Worm (Caenorhabditis elegans) whole organism, L4 larva: ENCODE results near the gene M70.2.

Experiments used
- F10B5.3 ChIP-seq: sonication (generic microtip); optimal IDR thresholded peaks from 2 replicates; lab custom pipeline; 2016; ENCODE audit warnings: mild to moderate bottlenecking, missing genetic modification characterization, missing compliant biosample characterization
- F37D6.2 ChIP-seq: sonication (generic microtip); optimal IDR thresholded peaks from 2 replicates; lab custom pipeline; 2016; ENCODE audit warnings: mild to moderate bottlenecking, missing genetic modification characterization, missing compliant biosample characterization
- F44E2.7 ChIP-seq: fragments of 200-800 bp; sonication (Bioruptor generic); IDR thresholded peaks from 2 replicates; pipeline ENCODE4 v2.1.2; 2022; ENCODE audit warnings: missing genetic modification characterization, missing compliant biosample characterization
- R02D3.7 ChIP-seq: fragments of 150-350 bp; sonication (generic microtip); optimal IDR thresholded peaks from 3 replicates; lab custom pipeline; 2014; ENCODE audit warnings: missing biosample characterization, missing genetic modification characterization
- T26A8.4 ChIP-seq: fragments of 200-800 bp; sonication (Bioruptor generic); IDR thresholded peaks from 2 replicates; pipeline ENCODE4 v1.3.6; 2022; ENCODE audit warnings: missing genetic modification characterization, missing compliant biosample characterization
- Y105C5A.15 ChIP-seq: fragments of 200-800 bp; sonication (Bioruptor generic); IDR thresholded peaks from 2 replicates; pipeline ENCODE4 v1.3.6; 2022; ENCODE audit warnings: missing genetic modification characterization, missing compliant biosample characterization
- Y48G9A.11 ChIP-seq: fragments of 200-800 bp; sonication (Bioruptor generic); IDR thresholded peaks from 2 replicates; pipeline ENCODE4 v1.3.6; 2022; ENCODE audit warnings: missing genetic modification reagents, missing genetic modification characterization, missing compliant biosample characterization
- Y5F2A.4 ChIP-seq: fragments of 200-800 bp; sonication (Bioruptor generic); optimal IDR thresholded peaks from 2 replicates; lab custom pipeline; 2018; ENCODE audit warnings: mild to moderate bottlenecking, missing genetic modification characterization, missing compliant biosample characterization
- Y75B8A.6 ChIP-seq: fragments of 200-800 bp; sonication (Bioruptor generic); IDR thresholded peaks from 2 replicates; pipeline ENCODE4 v1.3.6; 2022; ENCODE audit warnings: missing genetic modification reagents, missing genetic modification characterization, missing compliant biosample characterization
- aha-1 ChIP-seq: fragments of 150-350 bp; peaks from one replicate; lab custom pipeline; 2014; ENCODE audit warnings: missing biosample characterization, missing genetic modification characterization
- aly-2 ChIP-seq: sonication (generic microtip); optimal IDR thresholded peaks from 2 replicates; lab custom pipeline; 2018; ENCODE audit warnings: missing biosample characterization, missing genetic modification characterization
- ama-1 ChIP-seq: fragments of 150-350 bp; optimal IDR thresholded peaks from 2 replicates; lab custom pipeline; 2014; ENCODE audit warnings: inconsistent platforms, mixed read lengths
- ceh-20 ChIP-seq: fragments of 200-800 bp; sonication (Bioruptor generic); IDR thresholded peaks from 2 replicates; pipeline ENCODE4 v1.3.6; 2022; ENCODE audit warnings: missing genetic modification reagents, missing genetic modification characterization, missing compliant biosample characterization
- ceh-62 ChIP-seq: sonication (generic microtip); optimal IDR thresholded peaks from 2 replicates; lab custom pipeline; 2017; ENCODE audit warnings: missing biosample characterization, missing genetic modification characterization
- ceh-82 ChIP-seq: sonication (generic microtip); optimal IDR thresholded peaks from 2 replicates; lab custom pipeline; 2017; ENCODE audit warnings: missing biosample characterization, missing genetic modification characterization
- ces-1 ChIP-seq: fragments of 150-350 bp; sonication (generic microtip); optimal IDR thresholded peaks from 4 replicates; lab custom pipeline; 2014; ENCODE audit warnings: missing biosample characterization, missing genetic modification reagents, missing genetic modification characterization
- ctbp-1 ChIP-seq: fragments of 200-800 bp; sonication (Bioruptor generic); IDR thresholded peaks from 2 replicates; pipeline ENCODE4 v1.3.6; 2022; ENCODE audit warnings: missing genetic modification reagents, missing genetic modification characterization, missing compliant biosample characterization
- daf-16 ChIP-seq, 3 experiments: sonication (generic microtip); optimal IDR thresholded peaks; 2 replicates each; lab custom pipeline; 2016 to 2017; ENCODE audit warnings: missing genetic modification characterization in 3 of 3, missing genetic modification reagents in 3 of 3, mild to moderate bottlenecking in 2 of 3, missing compliant biosample characterization in 2 of 3, missing biosample characterization in 1 of 3, moderate library complexity in 1 of 3
- daf-19 ChIP-seq: fragments of 200-800 bp; sonication (Bioruptor generic); conservative IDR thresholded peaks from 2 replicates; pipeline ENCODE4 v1.3.6; 2022; ENCODE audit warnings: missing genetic modification characterization, missing compliant biosample characterization
- daf-8 ChIP-seq: fragments of 200-800 bp; sonication (Bioruptor generic); IDR thresholded peaks from 2 replicates; pipeline ENCODE4 v1.3.6; 2022; ENCODE audit warnings: missing genetic modification characterization, missing compliant biosample characterization
- dmd-6 ChIP-seq: fragments of 200-800 bp; sonication (Bioruptor generic); IDR thresholded peaks from 2 replicates; pipeline ENCODE4 v1.3.6; 2022; ENCODE audit warnings: missing genetic modification reagents, missing genetic modification characterization, missing compliant biosample characterization
- dpl-1 ChIP-seq: fragments of 150-350 bp; optimal IDR thresholded peaks from 2 replicates; lab custom pipeline; 2014; ENCODE audit warnings: missing biosample characterization, missing genetic modification reagents, missing genetic modification characterization
- duxl-1 ChIP-seq: sonication (generic microtip); optimal IDR thresholded peaks from 2 replicates; lab custom pipeline; 2016; ENCODE audit warnings: mild to moderate bottlenecking, missing genetic modification characterization, moderate library complexity, missing compliant biosample characterization; ENCODE audit not compliant: poor library complexity
- egl-43 ChIP-seq: fragments of 200-800 bp; sonication (Bioruptor generic); IDR thresholded peaks from 2 replicates; pipeline ENCODE4 v1.3.6; 2022; ENCODE audit warnings: missing genetic modification reagents, missing genetic modification characterization, missing compliant biosample characterization
- hif-1 ChIP-seq, 2 experiments: sonication (generic microtip); optimal IDR thresholded peaks; 2 replicates each; lab custom pipeline; 2016 to 2017; ENCODE audit warnings: missing compliant biosample characterization in 2 of 2, missing genetic modification characterization in 2 of 2, missing genetic modification reagents in 2 of 2, missing genotype in 2 of 2, mild to moderate bottlenecking in 1 of 2
- hlh-30 ChIP-seq: sonication (generic microtip); optimal IDR thresholded peaks from 2 replicates; lab custom pipeline; 2017; ENCODE audit warnings: antibody characterized with exemption, mild to moderate bottlenecking, missing genetic modification characterization, missing compliant biosample characterization; ENCODE audit not compliant: insufficient read depth
- jun-1 ChIP-seq: fragments of 150-350 bp; optimal IDR thresholded peaks from 2 replicates; lab custom pipeline; 2014; ENCODE audit warnings: missing biosample characterization, missing genetic modification reagents, missing genetic modification characterization
- lin-1 ChIP-seq: fragments of 200-800 bp; sonication (Bioruptor generic); IDR thresholded peaks from 2 replicates; pipeline ENCODE4 v1.3.6; 2022; ENCODE audit warnings: missing genetic modification reagents, missing genetic modification characterization, missing compliant biosample characterization
- lin-13 ChIP-seq: fragments of 150-350 bp; optimal IDR thresholded peaks from 2 replicates; lab custom pipeline; 2014; ENCODE audit warnings: missing biosample characterization, missing genetic modification reagents, missing genetic modification characterization
- lin-29 ChIP-seq: fragments of 200-800 bp; sonication (Bioruptor generic); IDR thresholded peaks from 2 replicates; pipeline ENCODE4 v1.3.6; 2022; ENCODE audit warnings: missing genetic modification reagents, missing genetic modification characterization, missing compliant biosample characterization
- lin-38 ChIP-seq: fragments of 200-800 bp; sonication (Bioruptor generic); IDR thresholded peaks from 2 replicates; pipeline ENCODE4 v1.3.6; 2022; ENCODE audit warnings: missing genetic modification reagents, missing genetic modification characterization, missing compliant biosample characterization
- madf-5 ChIP-seq, 2 experiments: fragments of 200-800 bp; sonication (Bioruptor generic); IDR thresholded peaks; 2 replicates each; pipeline ENCODE4 v1.3.6; 2022; ENCODE audit warnings: missing compliant biosample characterization in 2 of 2, missing genetic modification characterization in 2 of 2
- mxl-3 ChIP-seq: fragments of 200-800 bp; sonication (Bioruptor generic); optimal IDR thresholded peaks from 2 replicates; lab custom pipeline; 2018; ENCODE audit warnings: mild to moderate bottlenecking, missing genetic modification characterization, missing compliant biosample characterization
- nhr-10 ChIP-seq: fragments of 150-350 bp; optimal IDR thresholded peaks from 2 replicates; lab custom pipeline; 2014; ENCODE audit warnings: missing biosample characterization, missing genetic modification characterization
- nhr-237 ChIP-seq: sonication (generic microtip); optimal IDR thresholded peaks from 2 replicates; lab custom pipeline; 2017; ENCODE audit warnings: missing biosample characterization, missing genetic modification characterization
- nhr-28 ChIP-seq: fragments of 150-350 bp; optimal IDR thresholded peaks from 2 replicates; lab custom pipeline; 2014; ENCODE audit warnings: missing biosample characterization, missing genetic modification characterization
- nhr-41 ChIP-seq: fragments of 200-800 bp; sonication (Bioruptor generic); IDR thresholded peaks from 2 replicates; pipeline ENCODE4 v1.3.6; 2022; ENCODE audit warnings: missing genetic modification reagents, missing genetic modification characterization, missing compliant biosample characterization
- nhr-48 ChIP-seq: sonication (generic microtip); optimal IDR thresholded peaks from 2 replicates; lab custom pipeline; 2016; ENCODE audit warnings: mild to moderate bottlenecking, missing genetic modification characterization, missing compliant biosample characterization
- pha-4 ChIP-seq, 2 experiments: fragments of 150-350 bp in 1 of 2; fragments of 200-800 bp in 1 of 2; sonication (Bioruptor generic) in 1 of 2; IDR thresholded peaks in 1 of 2; optimal IDR thresholded peaks in 1 of 2; 2 replicates each; pipeline versions ENCODE4 v1.3.6 to Lab custom; 2014 to 2022; ENCODE audit warnings: missing genetic modification characterization in 2 of 2, missing genetic modification reagents in 2 of 2, missing biosample characterization in 1 of 2, missing compliant biosample characterization in 1 of 2
- php-3 ChIP-seq: fragments of 200-800 bp; sonication (Bioruptor generic); IDR thresholded peaks from 2 replicates; pipeline ENCODE4 v1.3.6; 2022; ENCODE audit warnings: missing genetic modification reagents, missing genetic modification characterization, missing compliant biosample characterization
- pqm-1 ChIP-seq: sonication (generic microtip); optimal IDR thresholded peaks from 2 replicates; lab custom pipeline; 2017; ENCODE audit warnings: missing biosample characterization, missing genetic modification characterization
- rbr-2 ChIP-seq: sonication (generic microtip); optimal IDR thresholded peaks from 2 replicates; lab custom pipeline; 2016; ENCODE audit warnings: missing genotype, missing genetic modification characterization, missing compliant biosample characterization
- set-16 ChIP-seq: fragments of 200-800 bp; sonication (Bioruptor generic); IDR thresholded peaks from 2 replicates; pipeline ENCODE4 v1.3.6; 2022; ENCODE audit warnings: missing genetic modification reagents, missing genetic modification characterization, missing compliant biosample characterization
- skn-1 ChIP-seq: fragments of 150-350 bp; optimal IDR thresholded peaks from 2 replicates; lab custom pipeline; 2014; ENCODE audit warnings: missing biosample characterization, missing genetic modification characterization
- snpc-1.2 ChIP-seq: fragments of 200-800 bp; sonication (Bioruptor generic); IDR thresholded peaks from 2 replicates; pipeline ENCODE4 v1.3.6; 2022; ENCODE audit warnings: missing genetic modification reagents, missing genetic modification characterization, missing compliant biosample characterization
- snpc-4 ChIP-seq: fragments of 150-350 bp; optimal IDR thresholded peaks from 2 replicates; lab custom pipeline; 2014; ENCODE audit warnings: missing biosample characterization, missing genetic modification characterization
- tra-1 ChIP-seq: fragments of 200-800 bp; sonication (Bioruptor generic); IDR thresholded peaks from 2 replicates; pipeline ENCODE4 v1.3.6; 2022; ENCODE audit warnings: missing genetic modification reagents, missing genetic modification characterization, missing compliant biosample characterization
- unc-39 ChIP-seq: sonication (generic microtip); optimal IDR thresholded peaks from 2 replicates; lab custom pipeline; 2017; ENCODE audit warnings: missing biosample characterization, missing genetic modification characterization
- zip-11 ChIP-seq: fragments of 200-800 bp; sonication (Bioruptor generic); IDR thresholded peaks from 2 replicates; pipeline ENCODE4 v1.3.6; 2022; ENCODE audit warnings: missing genetic modification characterization, missing compliant biosample characterization
- ztf-11 ChIP-seq: fragments of 150-350 bp; optimal IDR thresholded peaks from 2 replicates; lab custom pipeline; 2014; ENCODE audit warnings: missing biosample characterization, missing genetic modification characterization
- ztf-7 ChIP-seq: fragments of 150-350 bp; optimal IDR thresholded peaks from 2 replicates; lab custom pipeline; 2014; ENCODE audit warnings: missing biosample characterization, missing genetic modification characterization

M70.2 gene

DNA sequence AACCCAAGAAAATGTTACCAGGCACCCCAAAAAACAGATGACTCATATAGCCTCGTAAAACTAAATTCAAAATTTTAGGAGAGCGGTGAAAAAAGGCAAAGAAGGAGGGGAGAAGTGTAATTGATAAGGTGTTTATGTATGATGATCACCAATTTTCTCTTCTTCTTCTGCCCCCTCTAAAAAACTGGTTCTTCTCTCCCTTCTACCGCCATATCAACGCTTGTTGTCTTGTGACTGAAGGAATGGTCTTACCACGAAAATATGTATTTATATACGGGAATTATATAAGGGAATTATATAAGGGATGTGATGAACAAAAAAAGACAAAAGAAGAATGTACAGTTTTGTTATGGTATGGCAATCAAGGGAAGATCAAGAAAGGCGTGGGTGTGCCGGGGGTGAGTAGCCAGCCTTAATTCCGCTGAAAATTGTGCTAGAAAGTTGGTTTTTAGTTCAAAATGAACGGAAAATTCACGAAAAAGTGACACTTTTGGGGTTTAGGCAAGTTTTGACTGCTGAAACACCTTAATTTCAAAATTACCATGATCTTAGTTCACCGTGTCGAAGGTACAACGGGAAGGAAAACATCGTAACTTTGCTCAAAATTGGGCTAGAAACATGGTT lies 38.6 kb downstream of the M70.2 start (continued):
- TF ChIP-seq lin-1 (GFP tag; lab: Robert Waterston, UW), result peak; percentile 59; the same call in 1 of the 2 replicates
- no peak for TF ChIP-seq F10B5.3
- TF ChIP-seq aha-1, result peak; percentile 99
- TF ChIP-seq Y5F2A.4 (GFP tag; lab: Kevin White, UChicago), result no peak
- TF ChIP-seq php-3, result 0 out of 2 replicates have a peak, but pooled peaks have one; percentile 44
- peak; percentile 50 for TF ChIP-seq lin-13 (GFP tag; lab: Kevin White, UChicago)
- TF ChIP-seq jun-1 (tag; lab: Kevin White, UChicago), result no peak
- TF ChIP-seq nhr-237 (tag; lab: Kevin White, UChicago), result no peak
- no peak for TF ChIP-seq F44E2.7 (GFP tag; lab: Robert Waterston, UW)
- TF ChIP-seq dpl-1 (GFP tag; lab: Kevin White, UChicago), result peak; percentile 46
- TF ChIP-seq ama-1 (lab: Kevin White, UChicago), result peak; percentile 89
- TF ChIP-seq duxl-1 (tag; lab: Kevin White, UChicago), result no peak
- TF ChIP-seq ces-1 (GFP tag; lab: Kevin White, UChicago), result no peak
- TF ChIP-seq hif-1 (tag; optimal IDR thresholded peaks at IDR 0.05; lab: Kevin White, UChicago), result no peak
- TF ChIP-seq zip-11 (GFP tag; lab: Robert Waterston, UW), result no peak
- no peak for TF ChIP-seq F37D6.2 (tag; lab: Kevin White, UChicago)
- no peak for TF ChIP-seq aly-2
- TF ChIP-seq rbr-2 (tag; lab: Kevin White, UChicago), result no peak
- no peak for TF ChIP-seq pha-4 (GFP tag; IDR thresholded peaks at IDR 0.05; lab: Robert Waterston, UW)
- no peak for TF ChIP-seq pha-4 (tag; optimal IDR thresholded peaks at IDR 0.05; lab: Kevin White, UChicago)
- TF ChIP-seq mxl-3 (GFP tag; lab: Kevin White, UChicago), result peak; percentile 66
- no peak for TF ChIP-seq daf-19 (GFP tag; lab: Robert Waterston, UW)
- TF ChIP-seq ztf-7 (tag; lab: Kevin White, UChicago), result peak; percentile 14
- no peak for TF ChIP-seq skn-1
- TF ChIP-seq dmd-6, result peak; percentile 50
- no peak for TF ChIP-seq nhr-41 (GFP tag; lab: Robert Waterston, UW)
- TF ChIP-seq nhr-10, result peak; percentile 68
- TF ChIP-seq snpc-4, result no peak
- peak; percentile 86 for TF ChIP-seq pqm-1
- no peak for TF ChIP-seq ctbp-1
- no peak for TF ChIP-seq R02D3.7 (tag; lab: Kevin White, UChicago)
- TF ChIP-seq lin-29 (GFP tag; lab: Robert Waterston, UW), result no peak
- no peak for TF ChIP-seq madf-5 (GFP tag; IDR thresholded peaks at IDR 0.05; lab: Robert Waterston, UW)
- TF ChIP-seq Y105C5A.15, result no peak
- no peak for TF ChIP-seq ceh-20 (GFP tag; lab: Robert Waterston, UW)
- TF ChIP-seq daf-16 (GFP tag; optimal IDR thresholded peaks at IDR 0.05; lab: Kevin White, UChicago), result no peak
- peak; percentile 85 for TF ChIP-seq daf-16 (tag; optimal IDR thresholded peaks at IDR 0.05; lab: Kevin White, UChicago)
- TF ChIP-seq lin-38 (GFP tag; lab: Robert Waterston, UW), result 0 out of 2 replicates have a peak, but pooled peaks have one; percentile 17
- TF ChIP-seq snpc-1.2, result no peak
- TF ChIP-seq hlh-30 (tag; lab: Kevin White, UChicago), result peak; percentile 87
- TF ChIP-seq set-16 (GFP tag; lab: Robert Waterston, UW), result no peak
- TF ChIP-seq T26A8.4 (GFP tag; lab: Robert Waterston, UW), result no peak
- TF ChIP-seq nhr-48, result no peak
- no peak for TF ChIP-seq ceh-62 (tag; lab: Kevin White, UChicago)
- no peak for TF ChIP-seq egl-43 (GFP tag; lab: Robert Waterston, UW)
- no peak for TF ChIP-seq ztf-11 (tag; lab: Kevin White, UChicago)
- no peak for TF ChIP-seq daf-8
- no peak for TF ChIP-seq ceh-82 (tag; lab: Kevin White, UChicago)
- no peak for TF ChIP-seq unc-39
- TF ChIP-seq nhr-28 (tag; lab: Kevin White, UChicago), result peak; percentile 78
- TF ChIP-seq Y75B8A.6 (GFP tag; lab: Robert Waterston, UW), result no peak
- TF ChIP-seq Y48G9A.11 (GFP tag; lab: Robert Waterston, UW), result no peak
- TF ChIP-seq tra-1 (GFP tag; lab: Robert Waterston, UW), result no peak
